Worm (Caenorhabditis elegans) whole organism, L3 larva: Measurements from ENCODE around the gene dhhc-10.

Source experiments
- ama-1 ChIP-seq: fragments of 150-350 bp; optimal IDR thresholded peaks from 2 replicates; lab custom pipeline; 2018
- elt-3 ChIP-seq, 3 experiments: fragments of 150-350 bp in 1 of 3; sonication (generic microtip) in 2 of 3; optimal IDR thresholded peaks; 2 replicates in 2 of 3; 4 replicates in 1 of 3; lab custom pipeline; 2014 to 2017; ENCODE audit warnings: missing biosample characterization in 3 of 3, missing genetic modification characterization in 3 of 3
- fkh-10 ChIP-seq: sonication (generic microtip); optimal IDR thresholded peaks from 2 replicates; lab custom pipeline; 2017; ENCODE audit warnings: missing biosample characterization, missing genetic modification reagents, missing genetic modification characterization
- mdl-1 ChIP-seq: fragments of 150-350 bp; optimal IDR thresholded peaks from 2 replicates; lab custom pipeline; 2014; ENCODE audit warnings: missing biosample characterization, missing genetic modification characterization
- mml-1 ChIP-seq: fragments of 150-350 bp; sonication (generic microtip); optimal IDR thresholded peaks from 3 replicates; lab custom pipeline; 2014; ENCODE audit warnings: missing biosample characterization, missing genetic modification characterization
- nhr-28 ChIP-seq: fragments of 150-350 bp; optimal IDR thresholded peaks from 2 replicates; lab custom pipeline; 2014; ENCODE audit warnings: missing biosample characterization, missing genetic modification characterization
- nhr-76 ChIP-seq: fragments of 150-350 bp; sonication (generic microtip); optimal IDR thresholded peaks from 5 replicates; lab custom pipeline; 2014; ENCODE audit warnings: missing biosample characterization, missing genetic modification characterization
- nhr-77 ChIP-seq: fragments of 150-350 bp; optimal IDR thresholded peaks from 2 replicates; lab custom pipeline; 2014; ENCODE audit warnings: missing biosample characterization, missing genetic modification characterization
- pqm-1 ChIP-seq: fragments of 150-350 bp; optimal IDR thresholded peaks from 2 replicates; lab custom pipeline; 2017; ENCODE audit warnings: missing biosample characterization, missing genetic modification characterization, inconsistent platforms
- tbx-2 ChIP-seq: sonication (generic microtip); optimal IDR thresholded peaks from 2 replicates; lab custom pipeline; 2016; ENCODE audit warnings: mild to moderate bottlenecking, missing genetic modification characterization, missing compliant biosample characterization
- zag-1 ChIP-seq: fragments of 150-350 bp; optimal IDR thresholded peaks from 2 replicates; lab custom pipeline; 2014; ENCODE audit warnings: missing biosample characterization, missing genetic modification characterization

DNA sequence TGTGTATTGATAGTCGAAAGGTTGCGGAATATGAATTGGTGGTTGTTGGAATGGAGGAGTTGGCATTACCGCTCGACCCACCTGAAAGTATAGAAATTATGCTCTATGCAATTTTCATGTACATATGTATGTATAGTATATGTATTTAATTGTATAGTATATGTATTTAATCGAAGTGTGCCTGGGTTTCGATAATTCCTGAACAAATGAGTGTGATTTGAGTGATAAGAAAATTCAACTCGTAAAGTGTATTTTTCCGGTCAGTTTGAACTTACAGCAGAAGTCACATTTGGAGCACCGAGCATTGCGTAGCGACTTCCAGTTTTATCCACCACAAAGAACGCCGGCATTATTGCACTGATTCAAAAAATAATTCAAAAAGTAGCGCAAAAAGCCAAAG, 48.3 kb upstream of the dhhc-10 start:
- TF ChIP-seq elt-3 (tag; optimal IDR thresholded peaks at IDR 0.05; lab: Kevin White, UChicago): no peak
- no peak for TF ChIP-seq mdl-1 (tag; lab: Kevin White, UChicago)
- no peak for TF ChIP-seq fkh-10 (GFP tag; lab: Kevin White, UChicago)
- TF ChIP-seq ama-1 (lab: Kevin White, UChicago): no peak
- TF ChIP-seq nhr-77 (tag; lab: Kevin White, UChicago): no peak
- TF ChIP-seq zag-1 (tag; lab: Kevin White, UChicago): no peak
- TF ChIP-seq nhr-76 (tag; lab: Kevin White, UChicago): no peak
- TF ChIP-seq tbx-2 (tag; lab: Kevin White, UChicago): no peak
- TF ChIP-seq mml-1 (tag; lab: Kevin White, UChicago): no peak
- TF ChIP-seq nhr-28 (tag; lab: Kevin White, UChicago): no peak
- no peak for TF ChIP-seq pqm-1 (tag; lab: Kevin White, UChicago)
